Worm (Caenorhabditis elegans) whole organism, L4/young adult: ENCODE results near the gene lsy-12.

Source experiments
- W03F9.2 ChIP-seq: fragments of 150-350 bp; optimal IDR thresholded peaks from 2 replicates; lab custom pipeline; 2014; ENCODE audit warnings: missing biosample characterization, missing genetic modification characterization
- dao-5 ChIP-seq: sonication (generic microtip); optimal IDR thresholded peaks from 2 replicates; lab custom pipeline; 2016; ENCODE audit warnings: missing genotype, missing genetic modification characterization, moderate library complexity, missing compliant biosample characterization
- him-1 ChIP-seq: sonication (generic microtip); optimal IDR thresholded peaks from 2 replicates; lab custom pipeline; 2016; ENCODE audit warnings: missing genotype, missing genetic modification reagents, missing genetic modification characterization, missing compliant biosample characterization

ce11 chrV:9907205-9907604, 47.4 kb upstream of the lsy-12 start:
- TF ChIP-seq him-1 (tag; lab: Kevin White, UChicago), result no peak
- TF ChIP-seq dao-5 (tag; lab: Kevin White, UChicago), result no peak
- no peak for TF ChIP-seq W03F9.2 (tag; lab: Kevin White, UChicago)
